Fruit fly (Drosophila melanogaster) whole organism, embryonic: ENCODE data around the gene CG18596.

Source experiments
- Ada2b ChIP-seq: fragments of 200-800 bp; sonication (Bioruptor generic); IDR thresholded peaks from 2 replicates; pipeline ENCODE4 v1.3.6; 2022; ENCODE audit warnings: missing biosample characterization, missing genetic modification characterization
- Asciz ChIP-seq: fragments of 200-800 bp; sonication (Bioruptor generic); optimal IDR thresholded peaks from 2 replicates; lab custom pipeline; 2017; ENCODE audit warnings: missing biosample characterization, mild to moderate bottlenecking, missing genetic modification characterization, missing genetic modification reagents
- Bdp1 ChIP-seq: fragments of 200-800 bp; sonication (Bioruptor generic); optimal IDR thresholded peaks from 3 replicates; lab custom pipeline; 2016; ENCODE audit warnings: missing biosample characterization, missing genetic modification characterization
- Bteb2 ChIP-seq: fragments of 200-800 bp; sonication (Bioruptor generic); optimal IDR thresholded peaks from 2 replicates; lab custom pipeline; 2016; ENCODE audit warnings: missing biosample characterization, missing genetic modification characterization
- CG10959 ChIP-seq: fragments of 200-800 bp; sonication (Bioruptor generic); IDR thresholded peaks from 2 replicates; pipeline ENCODE4 v1.3.6; 2022; ENCODE audit warnings: missing biosample characterization, missing genetic modification characterization
- CG12071 ChIP-seq: fragments of 200-800 bp; sonication (Bioruptor generic); optimal IDR thresholded peaks from 3 replicates; lab custom pipeline; 2018; ENCODE audit warnings: missing biosample characterization, mild to moderate bottlenecking, missing genetic modification characterization
- CG12104 ChIP-seq: fragments of 200-800 bp; sonication (Bioruptor generic); optimal IDR thresholded peaks from 3 replicates; lab custom pipeline; 2016; ENCODE audit warnings: missing biosample characterization, missing genetic modification characterization
- CG15073 ChIP-seq: fragments of 200-800 bp; sonication (Bioruptor generic); optimal IDR thresholded peaks from 2 replicates; lab custom pipeline; 2016; ENCODE audit warnings: missing biosample characterization, missing genetic modification characterization
- CG17186 ChIP-seq: fragments of 200-800 bp; sonication (Bioruptor generic); optimal IDR thresholded peaks from 3 replicates; lab custom pipeline; 2017; ENCODE audit warnings: missing biosample characterization, missing genetic modification reagents, missing genetic modification characterization
- CG17359 ChIP-seq: fragments of 200-800 bp; sonication (Bioruptor generic); optimal IDR thresholded peaks from 3 replicates; lab custom pipeline; 2018; ENCODE audit warnings: missing biosample characterization, mild to moderate bottlenecking, missing genetic modification characterization, moderate library complexity
- CG17912 ChIP-seq: fragments of 200-800 bp; sonication (Bioruptor generic); optimal IDR thresholded peaks from 2 replicates; lab custom pipeline; 2018; ENCODE audit warnings: missing biosample characterization, mild to moderate bottlenecking, missing genetic modification characterization
- CG18011 ChIP-seq: fragments of 200-800 bp; sonication (Bioruptor generic); optimal IDR thresholded peaks from 2 replicates; lab custom pipeline; 2017; ENCODE audit warnings: missing biosample characterization, missing genetic modification characterization, mild to moderate bottlenecking, moderate library complexity, missing genotype
- CG2678 ChIP-seq: fragments of 200-800 bp; sonication (Bioruptor generic); optimal IDR thresholded peaks from 3 replicates; lab custom pipeline; 2019; ENCODE audit warnings: missing biosample characterization, mild to moderate bottlenecking, missing genetic modification characterization, moderate library complexity
- CG32532 ChIP-seq: fragments of 200-800 bp; sonication (Bioruptor generic); IDR thresholded peaks from 2 replicates; pipeline ENCODE4 v1.3.6; 2022; ENCODE audit warnings: missing biosample characterization, missing genetic modification characterization
- CG3281 ChIP-seq: fragments of 200-800 bp; sonication (Bioruptor generic); optimal IDR thresholded peaks from 3 replicates; lab custom pipeline; 2017; ENCODE audit warnings: missing biosample characterization, mild to moderate bottlenecking, missing genetic modification characterization
- CG4328 ChIP-seq: fragments of 200-800 bp; sonication (Bioruptor generic); optimal IDR thresholded peaks from 3 replicates; lab custom pipeline; 2017; ENCODE audit warnings: missing biosample characterization, missing genetic modification reagents, missing genetic modification characterization
- CG6272 ChIP-seq: fragments of 200-800 bp; sonication (Bioruptor generic); IDR thresholded peaks from 2 replicates; pipeline ENCODE4 v1.3.6; 2022; ENCODE audit warnings: missing biosample characterization, missing genetic modification characterization
- CG7271 ChIP-seq: fragments of 200-800 bp; sonication (Bioruptor generic); optimal IDR thresholded peaks from 2 replicates; lab custom pipeline; 2018; ENCODE audit warnings: missing biosample characterization, mild to moderate bottlenecking, missing genetic modification characterization, moderate library complexity
- CG7786 ChIP-seq: fragments of 200-800 bp; sonication (Bioruptor generic); optimal IDR thresholded peaks from 2 replicates; lab custom pipeline; 2016; ENCODE audit warnings: missing biosample characterization, missing genetic modification characterization
- CG8388 ChIP-seq: fragments of 200-800 bp; sonication (Bioruptor generic); optimal IDR thresholded peaks from 2 replicates; lab custom pipeline; 2019; ENCODE audit warnings: missing biosample characterization, mild to moderate bottlenecking, missing genetic modification characterization, moderate library complexity
- CG9876 ChIP-seq: fragments of 200-800 bp; sonication (Bioruptor generic); optimal IDR thresholded peaks from 2 replicates; lab custom pipeline; 2016; ENCODE audit warnings: missing biosample characterization, missing genetic modification characterization
- D19B ChIP-seq: fragments of 200-800 bp; sonication (Bioruptor generic); optimal IDR thresholded peaks from 2 replicates; lab custom pipeline; 2017; ENCODE audit warnings: missing biosample characterization, mild to moderate bottlenecking, missing genetic modification characterization
- Ets65A ChIP-seq: fragments of 200-800 bp; sonication (Bioruptor generic); peaks from one replicate; lab custom pipeline; 2016; ENCODE audit warnings: missing biosample characterization, missing genetic modification characterization
- H15 ChIP-seq: fragments of 200-800 bp; sonication (Bioruptor generic); IDR thresholded peaks from 3 replicates; pipeline ENCODE4 v1.3.6; 2022; ENCODE audit warnings: missing biosample characterization, missing genetic modification characterization
- MESR4 ChIP-seq: fragments of 200-800 bp; sonication (Bioruptor generic); optimal IDR thresholded peaks from 2 replicates; lab custom pipeline; 2018; ENCODE audit warnings: missing biosample characterization, mild to moderate bottlenecking, missing genetic modification characterization, moderate library complexity
- MTF-1 ChIP-seq: fragments of 200-800 bp; sonication (Bioruptor generic); optimal IDR thresholded peaks from 2 replicates; lab custom pipeline; 2018; ENCODE audit warnings: missing biosample characterization, mild to moderate bottlenecking, missing genetic modification characterization, borderline replicate concordance
- Optix ChIP-seq: fragments of 200-800 bp; sonication (Bioruptor generic); IDR thresholded peaks from 3 replicates; pipeline ENCODE4 v1.3.6; 2022; ENCODE audit warnings: missing biosample characterization, missing genetic modification characterization
- Xrp1 ChIP-seq: fragments of 200-800 bp; sonication (Bioruptor generic); IDR thresholded peaks from 2 replicates; pipeline ENCODE4 v1.3.6; 2022; ENCODE audit warnings: missing biosample characterization, missing genetic modification characterization
- aop ChIP-seq: fragments of 200-800 bp; sonication (Bioruptor generic); IDR thresholded peaks from 2 replicates; pipeline ENCODE4 v1.3.6; 2022; ENCODE audit warnings: missing biosample characterization, missing genetic modification characterization
- ase ChIP-seq: fragments of 200-800 bp; sonication (Bioruptor generic); IDR thresholded peaks from 3 replicates; pipeline ENCODE4 v1.3.6; 2022; ENCODE audit warnings: missing biosample characterization, missing genetic modification characterization
- bbx ChIP-seq: fragments of 200-800 bp; sonication (Bioruptor generic); IDR thresholded peaks from 2 replicates; pipeline ENCODE4 v1.3.6; 2022; ENCODE audit warnings: missing biosample characterization, missing genetic modification characterization; ENCODE audit not compliant: partially characterized antibody
- corto ChIP-seq: fragments of 200-800 bp; sonication (Bioruptor generic); optimal IDR thresholded peaks from 2 replicates; lab custom pipeline; 2016; ENCODE audit warnings: missing biosample characterization, mild to moderate bottlenecking, missing genetic modification characterization, moderate library complexity
- crol ChIP-seq: fragments of 200-800 bp; sonication (Bioruptor generic); IDR thresholded peaks from 2 replicates; pipeline ENCODE4 v1.3.6; 2022; ENCODE audit warnings: missing biosample characterization, missing genetic modification characterization
- danr ChIP-seq: fragments of 200-800 bp; sonication (Bioruptor generic); IDR thresholded peaks from 2 replicates; pipeline ENCODE4 v1.3.6; 2022; ENCODE audit warnings: missing biosample characterization, missing genetic modification characterization
- esg ChIP-seq: fragments of 200-800 bp; sonication (Bioruptor generic); conservative IDR thresholded peaks from 2 replicates; pipeline ENCODE4 v1.3.6; 2022; ENCODE audit warnings: missing biosample characterization, missing genetic modification characterization
- ftz-f1 ChIP-seq: fragments of 200-800 bp; sonication (Bioruptor generic); optimal IDR thresholded peaks from 2 replicates; lab custom pipeline; 2016; ENCODE audit warnings: missing biosample characterization, missing genetic modification characterization
- hb ChIP-seq: fragments of 200-800 bp; sonication (Bioruptor generic); IDR thresholded peaks from 3 replicates; pipeline ENCODE4 v1.3.6; 2022; ENCODE audit warnings: missing biosample characterization, missing genetic modification characterization; ENCODE audit not compliant: partially characterized antibody
- hbn ChIP-seq: fragments of 200-800 bp; sonication (Bioruptor generic); IDR thresholded peaks from 2 replicates; pipeline ENCODE4 v1.3.6; 2022; ENCODE audit warnings: missing biosample characterization, missing genetic modification characterization; ENCODE audit not compliant: partially characterized antibody
- inv ChIP-seq: fragments of 200-800 bp; sonication (Bioruptor generic); IDR thresholded peaks from 2 replicates; pipeline ENCODE4 v1.3.6; 2022; ENCODE audit warnings: missing biosample characterization, missing genetic modification characterization; ENCODE audit not compliant: partially characterized antibody
- jumu ChIP-seq: fragments of 200-800 bp; sonication (Bioruptor generic); optimal IDR thresholded peaks from 3 replicates; lab custom pipeline; 2016; ENCODE audit warnings: missing biosample characterization, missing genetic modification characterization
- maf-S ChIP-seq: fragments of 200-800 bp; sonication (Bioruptor generic); optimal IDR thresholded peaks from 2 replicates; lab custom pipeline; 2016; ENCODE audit warnings: missing biosample characterization, missing genetic modification characterization
- odd ChIP-seq: fragments of 200-800 bp; sonication (Bioruptor generic); optimal IDR thresholded peaks from 2 replicates; lab custom pipeline; 2017; ENCODE audit warnings: missing biosample characterization, mild to moderate bottlenecking, missing genetic modification characterization
- prd ChIP-seq, 3 experiments: fragments of >200 bp in 2 of 3; fragments of 200-800 bp in 1 of 3; sonication (Bioruptor generic) in 1 of 3; optimal IDR thresholded peaks in 2 of 3; IDR thresholded peaks in 1 of 3; 2 replicates in 2 of 3; 3 replicates in 1 of 3; pipeline versions ENCODE4 v1.3.6 to Lab custom; 2017 to 2022; ENCODE audit warnings: missing biosample characterization in 1 of 3, missing genetic modification characterization in 1 of 3
- row ChIP-seq: fragments of 200-800 bp; sonication (Bioruptor generic); IDR thresholded peaks from 3 replicates; pipeline ENCODE4 v1.3.6; 2022; ENCODE audit warnings: missing biosample characterization, missing genetic modification characterization
- seq ChIP-seq: fragments of 200-800 bp; sonication (Bioruptor generic); IDR thresholded peaks from 2 replicates; pipeline ENCODE4 v1.3.6; 2022; ENCODE audit warnings: missing biosample characterization, missing genetic modification characterization
- sisA ChIP-seq: fragments of 200-800 bp; sonication (Bioruptor generic); IDR thresholded peaks from 2 replicates; pipeline ENCODE4 v1.3.6; 2022; ENCODE audit warnings: missing biosample characterization, missing genetic modification characterization
- slou ChIP-seq: fragments of 200-800 bp; sonication (Bioruptor generic); optimal IDR thresholded peaks from 3 replicates; lab custom pipeline; 2016; ENCODE audit warnings: missing biosample characterization, missing genetic modification characterization
- sob ChIP-seq: fragments of 200-800 bp; sonication (Bioruptor generic); IDR thresholded peaks from 2 replicates; pipeline ENCODE4 v1.3.6; 2022; ENCODE audit warnings: missing biosample characterization, missing genetic modification characterization
- trem ChIP-seq: fragments of 200-800 bp; optimal IDR thresholded peaks from 3 replicates; lab custom pipeline; 2019; ENCODE audit warnings: missing biosample characterization, mild to moderate bottlenecking, missing genetic modification characterization, moderate library complexity
- yki ChIP-seq: fragments of >200 bp; optimal IDR thresholded peaks from 3 replicates; lab custom pipeline; 2018

Gene CG18596

DNA sequence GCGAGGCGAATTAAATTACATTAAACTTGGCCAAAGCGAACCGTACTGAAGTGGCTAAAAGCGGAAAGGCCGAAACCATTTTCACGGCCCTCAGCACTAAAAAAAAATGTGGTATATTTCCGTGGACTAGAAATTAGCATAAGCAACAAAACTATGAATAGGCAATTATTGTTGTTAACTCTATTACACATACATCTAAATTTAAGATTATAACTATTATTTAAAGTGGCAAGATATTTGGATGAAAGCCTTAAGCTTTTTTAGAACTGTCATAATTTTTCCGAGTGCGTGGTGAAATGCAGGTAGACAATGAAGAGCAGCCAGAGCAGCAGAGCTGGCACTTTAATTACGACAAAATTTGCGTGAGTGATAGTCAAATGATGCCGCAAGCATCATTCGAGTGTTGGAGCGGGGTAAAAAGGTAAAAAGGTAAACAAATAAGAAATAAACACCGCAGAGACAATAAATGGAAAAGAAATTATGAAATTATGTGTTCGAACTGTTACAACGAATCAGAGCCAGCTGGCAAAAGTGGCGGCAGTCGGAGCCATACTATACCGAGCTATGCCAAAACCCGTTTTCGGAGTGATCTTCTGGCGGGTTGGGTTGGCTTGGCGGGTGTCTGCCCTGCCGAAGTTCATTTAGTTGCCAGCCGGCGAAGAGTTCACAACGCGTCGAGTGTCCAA is 46.9 kb upstream of the CG18596 start, which contains the start of gene CG7080 (continued):
- TF ChIP-seq ase (GFP tag; lab: Robert Waterston, UW), result no peak
- TF ChIP-seq CG17912 (GFP tag; lab: Kevin White, UChicago), result no peak
- no peak for TF ChIP-seq CG17186 (GFP tag; lab: Kevin White, UChicago)
- peak; percentile 27; the same call in 1 of the 2 replicates for TF ChIP-seq Ada2b (GFP tag; lab: Robert Waterston, UW)
- no peak for TF ChIP-seq CG12071 (GFP tag; lab: Kevin White, UChicago)
- TF ChIP-seq Xrp1 (GFP tag; lab: Robert Waterston, UW), result no peak
- no peak for TF ChIP-seq prd (optimal IDR thresholded peaks at IDR 0.05; lab: Kevin White, UChicago)
- TF ChIP-seq prd (GFP tag; IDR thresholded peaks at IDR 0.05; lab: Robert Waterston, UW), result peak; percentile 25; the same call in 1 of the 3 replicates
- no peak for TF ChIP-seq hbn
- TF ChIP-seq CG6272 (GFP tag; lab: Robert Waterston, UW), result 0 out of 2 replicates have a peak, but pooled peaks have one; percentile 29
- TF ChIP-seq yki, result no peak
- no peak for TF ChIP-seq CG10959
- TF ChIP-seq CG9876 (GFP tag; lab: Kevin White, UChicago), result no peak
- no peak for TF ChIP-seq maf-S
- no peak for TF ChIP-seq slou (GFP tag; lab: Kevin White, UChicago)
- no peak for TF ChIP-seq CG7786 (GFP tag; lab: Kevin White, UChicago)
- peak; percentile 1 for TF ChIP-seq CG8388 (GFP tag; lab: Kevin White, UChicago)
- TF ChIP-seq CG4328 (GFP tag; lab: Kevin White, UChicago), result no peak
- no peak for TF ChIP-seq sob (GFP tag; lab: Robert Waterston, UW)
- TF ChIP-seq H15 (GFP tag; lab: Robert Waterston, UW), result 0 out of 3 replicates have a peak, but pooled peaks have one; percentile 14
- no peak for TF ChIP-seq CG15073
- TF ChIP-seq Ets65A (GFP tag; lab: Kevin White, UChicago), result no peak
- no peak for TF ChIP-seq Bdp1
- TF ChIP-seq hb (GFP tag; lab: Robert Waterston, UW), result no peak
- TF ChIP-seq bbx (GFP tag; lab: Robert Waterston, UW), result no peak
- TF ChIP-seq Bteb2 (GFP tag; lab: Kevin White, UChicago), result no peak
- TF ChIP-seq D19B (GFP tag; lab: Kevin White, UChicago), result no peak
- no peak for TF ChIP-seq corto (GFP tag; lab: Kevin White, UChicago)
- no peak for TF ChIP-seq aop (GFP tag; lab: Robert Waterston, UW)
- TF ChIP-seq esg, result 0 out of 2 replicates have a peak, but pooled peaks have one; percentile 20
- TF ChIP-seq MESR4 (GFP tag; lab: Kevin White, UChicago), result no peak
- no peak for TF ChIP-seq ftz-f1
- TF ChIP-seq CG32532 (GFP tag; lab: Robert Waterston, UW), result no peak
- no peak for TF ChIP-seq danr
- no peak for TF ChIP-seq CG7271 (tag; lab: Kevin White, UChicago)
- TF ChIP-seq jumu (GFP tag; lab: Kevin White, UChicago), result no peak
- no peak for TF ChIP-seq trem
- TF ChIP-seq CG2678 (tag; lab: Kevin White, UChicago), result peak; percentile 31
- no peak for TF ChIP-seq crol
- TF ChIP-seq sisA (GFP tag; lab: Robert Waterston, UW), result 0 out of 2 replicates have a peak, but pooled peaks have one; percentile 25
- peak; percentile 54 for TF ChIP-seq CG17359 (tag; lab: Kevin White, UChicago)
- TF ChIP-seq inv (GFP tag; lab: Robert Waterston, UW), result no peak
- no peak for TF ChIP-seq CG12104 (GFP tag; lab: Kevin White, UChicago)
- no peak for TF ChIP-seq odd (GFP tag; lab: Kevin White, UChicago)
- peak; percentile 42; the same call in 1 of the 3 replicates for TF ChIP-seq row (GFP tag; lab: Robert Waterston, UW)
- TF ChIP-seq CG18011, result no peak
- TF ChIP-seq MTF-1 (GFP tag; lab: Kevin White, UChicago), result no peak
- peak; percentile 19 for TF ChIP-seq Asciz (GFP tag; lab: Kevin White, UChicago)
- TF ChIP-seq seq, result no peak
- no peak for TF ChIP-seq Optix
- TF ChIP-seq CG3281, result no peak
